Worm (Caenorhabditis elegans): ENCODE data around the gene glt-3.

glt-3 gene

ce11 chrIV:10128906-10129386 is 1.1 kb upstream of the glt-3 start, which contains the start of the genes gtbp-1 and K08F4.3:
Gene gtbp-1 (minus strand): TSS chrIV:10128956.
Gene K08F4.3 (plus strand): TSS chrIV:10129257.
- TF ChIP-seq sma-3 (GFP tag; optimal IDR thresholded peaks at IDR 0.05) = peak; percentile 66
- no peak for TF ChIP-seq ztf-11 (tag; optimal IDR thresholded peaks at IDR 0.05)
- no peak for TF ChIP-seq egl-27 (tag; optimal IDR thresholded peaks at IDR 0.05)
- TF ChIP-seq lin-39 (tag; optimal IDR thresholded peaks at IDR 0.05) = no peak
- TF ChIP-seq Y55F3AM.14 (GFP tag; optimal IDR thresholded peaks at IDR 0.05) = no peak
- no peak for TF ChIP-seq ceh-82 (tag; optimal IDR thresholded peaks at IDR 0.05)
- TF ChIP-seq sem-4 (tag; optimal IDR thresholded peaks at IDR 0.05) = peak; percentile 22
- TF ChIP-seq crh-2 (tag; optimal IDR thresholded peaks at IDR 0.05) = peak; percentile 94
- peak; percentile 80 for TF ChIP-seq ZK546.5 (tag; optimal IDR thresholded peaks at IDR 0.05)
- TF ChIP-seq nhr-10 (tag; optimal IDR thresholded peaks at IDR 0.05) = no peak
- TF ChIP-seq lin-11 (tag; optimal IDR thresholded peaks at IDR 0.05) = peak; percentile 84
- TF ChIP-seq zag-1 (tag; optimal IDR thresholded peaks at IDR 0.05) = peak; percentile 20
- no peak for TF ChIP-seq alr-1 (tag; optimal IDR thresholded peaks at IDR 0.05)
- TF ChIP-seq nhr-21 (tag; optimal IDR thresholded peaks at IDR 0.05) = peak; percentile 2
- no peak for TF ChIP-seq unc-62 (GFP tag; optimal IDR thresholded peaks at IDR 0.05)
- TF ChIP-seq F13H6.1 (tag; optimal IDR thresholded peaks at IDR 0.05) = peak; percentile 52
- TF ChIP-seq ama-1 (optimal IDR thresholded peaks at IDR 0.05) = no peak
- TF ChIP-seq nhr-129 (tag; optimal IDR thresholded peaks at IDR 0.05) = peak; percentile 90
- peak; percentile 90 for TF ChIP-seq gmeb-1 (tag; optimal IDR thresholded peaks at IDR 0.05)
- peak; percentile 10 for TF ChIP-seq snpc-4 (tag; optimal IDR thresholded peaks at IDR 0.05)
- TF ChIP-seq unc-55 (GFP tag; optimal IDR thresholded peaks at IDR 0.05) = peak; percentile 94
- TF ChIP-seq dmd-4 (tag; optimal IDR thresholded peaks at IDR 0.05) = no peak
- peak; percentile 16 to 90 for TF ChIP-seq lsy-2 (tag; optimal IDR thresholded peaks at IDR 0.05)
- TF ChIP-seq ztf-4 (tag; optimal IDR thresholded peaks at IDR 0.05) = no peak
- no peak for TF ChIP-seq mab-5 (tag; optimal IDR thresholded peaks at IDR 0.05)
- TF ChIP-seq lin-13 (GFP tag; optimal IDR thresholded peaks at IDR 0.05) = peak; percentile 63
- TF ChIP-seq C34F6.9 (tag; optimal IDR thresholded peaks at IDR 0.05) = peak; percentile 86
- TF ChIP-seq aly-2 (tag; optimal IDR thresholded peaks at IDR 0.05) = no peak
- TF ChIP-seq sma-9 (GFP tag; optimal IDR thresholded peaks at IDR 0.05) = peak; percentile 39
- no peak for TF ChIP-seq sma-9 (tag; optimal IDR thresholded peaks at IDR 0.05)
- no peak for TF ChIP-seq mdl-1 (tag; optimal IDR thresholded peaks at IDR 0.05)

ce11 chrIV:10135817-10136216 is 5.8 kb downstream of the glt-3 start, which contains the start of gene K08F4.5:
Gene K08F4.5 (minus strand): TSS chrIV:10135917.
- TF ChIP-seq ZK546.5 (tag; optimal IDR thresholded peaks at IDR 0.05) (no peak), alr-1 (tag; optimal IDR thresholded peaks at IDR 0.05) (no peak), nhr-11 (tag; optimal IDR thresholded peaks at IDR 0.05) (no peak)

- TF ChIP-seq gmeb-1 (tag; optimal IDR thresholded peaks at IDR 0.05) (no peak), nhr-77 (tag; optimal IDR thresholded peaks at IDR 0.05) (no peak)
Observed at ce11 chrIV:10137804-10138203, 7.7 kb downstream of the glt-3 start, which contains the start of gene K08F4.12. Gene K08F4.12 (plus strand): TSS chrIV:10138104.

ce11 chrIV:10140143-10140542 is 10.1 kb downstream of the glt-3 start, which contains the start of gene gst-3:
Gene gst-3 (minus strand): TSS chrIV:10140243.
- TF ChIP-seq sem-4 (tag; optimal IDR thresholded peaks at IDR 0.05) = no peak
- no peak for TF ChIP-seq ama-1 (optimal IDR thresholded peaks at IDR 0.05)
- no peak for TF ChIP-seq nhr-21 (tag; optimal IDR thresholded peaks at IDR 0.05)
- no peak for TF ChIP-seq elt-3 (tag; optimal IDR thresholded peaks at IDR 0.05)
- no peak for TF ChIP-seq ceh-82 (tag; optimal IDR thresholded peaks at IDR 0.05)
- no peak for TF ChIP-seq unc-55 (GFP tag; optimal IDR thresholded peaks at IDR 0.05)
- TF ChIP-seq mab-5 (tag; optimal IDR thresholded peaks at IDR 0.05) = no peak
- TF ChIP-seq fos-1 (tag; optimal IDR thresholded peaks at IDR 0.05) = no peak
- no peak for TF ChIP-seq nhr-25 (tag; optimal IDR thresholded peaks at IDR 0.05)

- TF ChIP-seq skn-1 (tag; optimal IDR thresholded peaks at IDR 0.05) (peak; percentile 93), dmd-4 (tag; optimal IDR thresholded peaks at IDR 0.05) (no peak)
Observed at ce11 chrIV:10141930-10142505, 12.0 kb downstream of the glt-3 start, which contains the start of the genes gst-2, gst-4 and dhs-12. Gene gst-2 (minus strand): TSS chrIV:10142061. Gene gst-4 (plus strand): TSS chrIV:10142225. Gene dhs-12 (plus strand): TSS chrIV:10142455.
